Worm (Caenorhabditis elegans): Measurements from ENCODE around the gene F18E9.1.

The F18E9.1 gene

DNA sequence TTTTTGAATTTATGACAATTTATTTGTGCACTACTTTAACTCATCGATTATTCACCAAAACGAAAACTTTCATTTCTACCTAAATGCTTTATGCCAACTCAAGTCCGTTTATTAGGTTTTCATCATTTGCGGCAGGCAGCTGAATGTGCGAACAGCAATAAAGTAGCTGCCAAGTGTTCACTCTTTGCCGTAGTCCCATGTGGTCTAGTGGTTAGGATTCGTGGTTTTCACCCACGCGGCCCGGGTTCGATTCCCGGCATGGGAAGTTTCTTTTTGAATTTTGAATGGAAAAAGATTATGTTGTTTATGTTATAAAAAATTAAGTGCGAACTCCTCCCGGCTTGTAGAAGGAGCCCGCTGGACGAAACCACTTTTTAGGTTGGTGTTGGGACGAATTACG is 45.0 kb downstream of the F18E9.1 start (continued):
- TF ChIP-seq ceh-9 (tag; optimal IDR thresholded peaks at IDR 0.05) (no peak), ceh-22 (tag; optimal IDR thresholded peaks at IDR 0.05) (no peak), ama-1 (optimal IDR thresholded peaks at IDR 0.05) (no peak), ceh-34 (tag; optimal IDR thresholded peaks at IDR 0.05) (peak; percentile 31), syd-9 (tag; optimal IDR thresholded peaks at IDR 0.05) (peak; percentile 37), npax-4 (tag; optimal IDR thresholded peaks at IDR 0.05) (peak; percentile 46), Y22D7AL.16 (tag; optimal IDR thresholded peaks at IDR 0.05) (peak; percentile 53), pros-1 (tag; optimal IDR thresholded peaks at IDR 0.05) (no peak), T23F11.4 (GFP tag; optimal IDR thresholded peaks at IDR 0.05) (peak; percentile 10), fax-1 (tag; optimal IDR thresholded peaks at IDR 0.05) (peak; percentile 59), pqm-1 (tag; optimal IDR thresholded peaks at IDR 0.05) (no peak), hlh-6 (tag; optimal IDR thresholded peaks at IDR 0.05) (peak; percentile 77), ceh-45 (GFP tag; IDR thresholded peaks at IDR 0.05) (no peak), ceh-48 (tag; optimal IDR thresholded peaks at IDR 0.05) (peak; percentile 55), hlh-30 (tag; optimal IDR thresholded peaks at IDR 0.05; ENCODE audit: insufficient read depth) (peak; percentile 1), C38D4.7 (GFP tag; optimal IDR thresholded peaks at IDR 0.05) (peak; percentile 64), pat-9 (tag; optimal IDR thresholded peaks at IDR 0.05) (peak; percentile 59), K09A11.1 (tag; optimal IDR thresholded peaks at IDR 0.05; ENCODE audit: insufficient read depth) (peak; percentile 25), hlh-8 (tag; optimal IDR thresholded peaks at IDR 0.05) (no peak), ceh-18 (tag; optimal IDR thresholded peaks at IDR 0.05) (peak; percentile 29), pax-1 (tag; optimal IDR thresholded peaks at IDR 0.05) (no peak), fkh-10 (GFP tag; optimal IDR thresholded peaks at IDR 0.05) (no peak), K02D7.2 (tag; optimal IDR thresholded peaks at IDR 0.05) (peak; percentile 56), ahr-1 (tag; optimal IDR thresholded peaks at IDR 0.05) (peak; percentile 38), mec-3 (tag; optimal IDR thresholded peaks at IDR 0.05; ENCODE audit: borderline replicate concordance) (no peak), ceh-19 (GFP tag; optimal IDR thresholded peaks at IDR 0.05) (peak; percentile 62), eyg-1 (tag; optimal IDR thresholded peaks at IDR 0.05) (peak; percentile 82), ceh-24 (tag; optimal IDR thresholded peaks at IDR 0.05) (no peak), ceh-14 (tag; optimal IDR thresholded peaks at IDR 0.05) (no peak), lin-11 (tag; optimal IDR thresholded peaks at IDR 0.05) (peak; percentile 62), ets-4 (tag; optimal IDR thresholded peaks at IDR 0.05) (no peak), nhr-11 (tag; optimal IDR thresholded peaks at IDR 0.05) (no peak), dve-1 (tag; optimal IDR thresholded peaks at IDR 0.05) (peak; percentile 17), unc-86 (tag; optimal IDR thresholded peaks at IDR 0.05) (peak; percentile 67), unc-3 (GFP tag; conservative IDR thresholded peaks at IDR 0.05) (peak; percentile 79), unc-3 (tag; optimal IDR thresholded peaks at IDR 0.05) (peak; percentile 38), sox-4 (tag; optimal IDR thresholded peaks at IDR 0.05) (peak; percentile 69)

DNA sequence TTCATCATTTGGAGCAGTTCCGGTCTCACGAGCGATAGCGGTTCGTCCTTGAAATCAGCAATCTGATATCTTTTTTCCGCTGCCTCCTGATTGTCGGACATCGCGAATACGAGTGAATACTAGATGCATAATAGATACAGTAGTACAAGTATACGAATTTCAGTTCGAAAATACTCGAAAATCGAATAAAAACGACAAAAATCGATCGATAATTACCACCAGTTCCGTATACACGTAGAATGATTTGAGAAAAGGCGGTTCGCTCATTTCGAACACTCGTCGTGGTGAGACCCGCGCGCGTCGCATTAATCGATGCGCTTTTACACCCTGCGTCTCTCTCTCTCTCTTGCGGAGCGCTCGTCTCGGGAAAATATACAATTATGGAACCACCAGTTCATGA is 45.7 kb downstream of the F18E9.1 start, which contains the start of gene F12D9.2:
TSS of gene F12D9.2 (minus strand) at position 101 of the 400 bp plus-strand sequence.
- TF ChIP-seq odd-2 (tag; optimal IDR thresholded peaks at IDR 0.05) (no peak), sox-2 (GFP tag; IDR thresholded peaks at IDR 0.05) (no peak), ama-1 (optimal IDR thresholded peaks at IDR 0.05) (no peak), lim-6 (tag; optimal IDR thresholded peaks at IDR 0.05) (no peak), npax-4 (tag; optimal IDR thresholded peaks at IDR 0.05) (no peak), pha-2 (tag; optimal IDR thresholded peaks at IDR 0.05) (no peak), hlh-6 (tag; optimal IDR thresholded peaks at IDR 0.05) (no peak), pat-9 (tag; optimal IDR thresholded peaks at IDR 0.05) (no peak), K02D7.2 (tag; optimal IDR thresholded peaks at IDR 0.05) (no peak), hlh-8 (tag; optimal IDR thresholded peaks at IDR 0.05) (no peak)

- no peak for TF ChIP-seq ref-2 (tag; optimal IDR thresholded peaks at IDR 0.05)
- peak; percentile 90 for TF ChIP-seq unc-42 (tag; optimal IDR thresholded peaks at IDR 0.05)
- TF ChIP-seq ceh-31 (tag; optimal IDR thresholded peaks at IDR 0.05) = peak; percentile 20
These were observed 47.2 kb downstream of the F18E9.1 start for ce11 chrX:8648582-8648981.

All from whole organism, late embryonic.